Worm (Caenorhabditis elegans) whole organism, L1 larva: ENCODE measurements around the gene T05G5.4.

ENCODE experiments used
- aly-2 ChIP-seq: fragments of 150-350 bp; optimal IDR thresholded peaks from 2 replicates; lab custom pipeline; 2014; ENCODE audit warnings: missing biosample characterization, missing genetic modification characterization
- blmp-1 ChIP-seq: fragments of 150-350 bp; optimal IDR thresholded peaks from 2 replicates; lab custom pipeline; 2014; ENCODE audit warnings: missing biosample characterization, missing genetic modification characterization
- ceh-63 ChIP-seq: fragments of 200-800 bp; sonication (Bioruptor generic); optimal IDR thresholded peaks from 2 replicates; lab custom pipeline; 2018; ENCODE audit warnings: mild to moderate bottlenecking, missing genetic modification characterization, missing compliant biosample characterization
- ceh-82 ChIP-seq, 3 experiments: fragments of 150-350 bp in 1 of 3; sonication (generic microtip) in 2 of 3; optimal IDR thresholded peaks; 2 replicates each; lab custom pipeline; 2014 to 2017; ENCODE audit warnings: missing biosample characterization in 3 of 3, missing genetic modification characterization in 3 of 3
- ces-1 ChIP-seq: fragments of 150-350 bp; optimal IDR thresholded peaks from 2 replicates; lab custom pipeline; 2014; ENCODE audit warnings: missing biosample characterization, missing genetic modification reagents, missing genetic modification characterization
- dpl-1 ChIP-seq, 3 experiments: fragments of 150-350 bp in 2 of 3; sonication (generic microtip) in 1 of 3; optimal IDR thresholded peaks; 2 replicates each; lab custom pipeline; 2014 to 2017; ENCODE audit warnings: missing biosample characterization in 3 of 3, missing genetic modification characterization in 3 of 3, missing genetic modification reagents in 3 of 3
- efl-1 ChIP-seq, 4 experiments: fragments of 150-350 bp; optimal IDR thresholded peaks in 3 of 4; peaks in 1 of 4; 1 replicate in 1 of 4; 2 replicates in 3 of 4; lab custom pipeline; 2014; ENCODE audit warnings: missing biosample characterization in 2 of 4, missing genetic modification characterization in 2 of 4, missing genetic modification reagents in 2 of 4
- egl-27 ChIP-seq, 2 experiments: fragments of 150-350 bp in 1 of 2; sonication (generic microtip); optimal IDR thresholded peaks; 3 replicates each; lab custom pipeline; 2017 to 2018; ENCODE audit warnings: missing biosample characterization in 2 of 2, missing genetic modification characterization in 2 of 2, missing genetic modification reagents in 2 of 2
- elt-3 ChIP-seq, 6 experiments: fragments of 150-350 bp in 1 of 6; sonication (generic microtip); optimal IDR thresholded peaks; 2 replicates each; lab custom pipeline; 2017 to 2018; ENCODE audit warnings: missing biosample characterization in 6 of 6, missing genetic modification characterization in 6 of 6, inconsistent platforms in 1 of 6
- ets-5 ChIP-seq: fragments of 200-800 bp; sonication (Bioruptor generic); IDR thresholded peaks from 2 replicates; pipeline ENCODE4 v1.3.6; 2022; ENCODE audit warnings: missing genetic modification characterization, missing compliant biosample characterization
- fkh-8 ChIP-seq: sonication (generic microtip); optimal IDR thresholded peaks from 2 replicates; lab custom pipeline; 2016; ENCODE audit warnings: mild to moderate bottlenecking, missing genetic modification characterization, missing compliant biosample characterization
- irx-1 ChIP-seq: sonication (generic microtip); optimal IDR thresholded peaks from 2 replicates; lab custom pipeline; 2016; ENCODE audit warnings: missing genetic modification characterization, missing compliant biosample characterization
- isw-1 ChIP-seq: fragments of 200-800 bp; sonication (Bioruptor generic); IDR thresholded peaks from 2 replicates; pipeline ENCODE4 v1.3.6; 2022; ENCODE audit warnings: missing genetic modification characterization, missing compliant biosample characterization
- lin-13 ChIP-seq: fragments of 150-350 bp; optimal IDR thresholded peaks from 2 replicates; lab custom pipeline; 2014; ENCODE audit warnings: missing biosample characterization, missing genetic modification reagents, missing genetic modification characterization
- lin-14 ChIP-seq: fragments of 200-800 bp; sonication (Bioruptor generic); optimal IDR thresholded peaks from 2 replicates; lab custom pipeline; 2018; ENCODE audit warnings: mild to moderate bottlenecking, missing genetic modification characterization, moderate library complexity, missing compliant biosample characterization
- lin-35 ChIP-seq, 2 experiments: fragments of 150-350 bp; optimal IDR thresholded peaks; 2 replicates each; lab custom pipeline; 2014; ENCODE audit warnings: missing biosample characterization in 2 of 2, missing genetic modification characterization in 2 of 2, missing genetic modification reagents in 2 of 2
- lir-3 ChIP-seq: sonication (generic microtip); optimal IDR thresholded peaks from 2 replicates; lab custom pipeline; 2016; ENCODE audit warnings: mild to moderate bottlenecking, missing genetic modification characterization, moderate library complexity, missing compliant biosample characterization; ENCODE audit not compliant: poor library complexity
- mdl-1 ChIP-seq, 2 experiments: fragments of 150-350 bp; optimal IDR thresholded peaks; 2 replicates each; lab custom pipeline; 2014 to 2017; ENCODE audit warnings: missing biosample characterization in 2 of 2, missing genetic modification characterization in 2 of 2, inconsistent platforms in 1 of 2
- mep-1 ChIP-seq: fragments of 150-350 bp; optimal IDR thresholded peaks from 2 replicates; lab custom pipeline; 2014; ENCODE audit warnings: missing biosample characterization, missing genetic modification characterization
- nhr-12 ChIP-seq: sonication (generic microtip); optimal IDR thresholded peaks from 2 replicates; lab custom pipeline; 2017; ENCODE audit warnings: missing biosample characterization, missing genetic modification characterization
- nhr-19 ChIP-seq: fragments of 200-800 bp; sonication (Bioruptor generic); conservative IDR thresholded peaks from 2 replicates; pipeline ENCODE4 v1.3.6; 2022; ENCODE audit warnings: missing genetic modification characterization, missing compliant biosample characterization
- nhr-47 ChIP-seq: sonication (generic microtip); optimal IDR thresholded peaks from 2 replicates; lab custom pipeline; 2016; ENCODE audit warnings: mild to moderate bottlenecking, missing genetic modification characterization, moderate library complexity, missing compliant biosample characterization
- nhr-76 ChIP-seq: sonication (generic microtip); optimal IDR thresholded peaks from 2 replicates; lab custom pipeline; 2017; ENCODE audit warnings: missing biosample characterization, missing genetic modification characterization
- nhr-77 ChIP-seq: fragments of 150-350 bp; optimal IDR thresholded peaks from 2 replicates; lab custom pipeline; 2014; ENCODE audit warnings: missing biosample characterization, missing genetic modification characterization
- nhr-84 ChIP-seq: sonication (generic microtip); optimal IDR thresholded peaks from 2 replicates; lab custom pipeline; 2017; ENCODE audit warnings: missing biosample characterization, missing genetic modification characterization
- nhr-90 ChIP-seq: sonication (generic microtip); optimal IDR thresholded peaks from 2 replicates; lab custom pipeline; 2016; ENCODE audit warnings: mild to moderate bottlenecking, missing genetic modification characterization, missing compliant biosample characterization; ENCODE audit not compliant: poor library complexity
- pqm-1 ChIP-seq: sonication (generic microtip); optimal IDR thresholded peaks from 3 replicates; lab custom pipeline; 2017; ENCODE audit warnings: missing biosample characterization, missing genetic modification characterization
- snpc-4 ChIP-seq: fragments of 150-350 bp; optimal IDR thresholded peaks from 2 replicates; lab custom pipeline; 2014; ENCODE audit warnings: missing biosample characterization, missing genetic modification characterization
- snu-23 ChIP-seq: sonication (generic microtip); optimal IDR thresholded peaks from 2 replicates; lab custom pipeline; 2016; ENCODE audit warnings: missing genetic modification characterization, missing compliant biosample characterization
- sox-4 ChIP-seq: sonication (generic microtip); optimal IDR thresholded peaks from 2 replicates; lab custom pipeline; 2016; ENCODE audit warnings: missing genetic modification characterization, missing compliant biosample characterization
- sup-37 ChIP-seq: fragments of 200-800 bp; sonication (Bioruptor generic); optimal IDR thresholded peaks from 2 replicates; lab custom pipeline; 2018; ENCODE audit warnings: mild to moderate bottlenecking, missing genetic modification characterization, missing compliant biosample characterization
- tlp-1 ChIP-seq: fragments of 150-350 bp; optimal IDR thresholded peaks from 2 replicates; lab custom pipeline; 2014; ENCODE audit warnings: missing biosample characterization, missing genetic modification characterization
- unc-86 ChIP-seq: sonication (generic microtip); optimal IDR thresholded peaks from 2 replicates; lab custom pipeline; 2016; ENCODE audit warnings: missing genetic modification characterization, missing compliant biosample characterization
- zag-1 ChIP-seq: fragments of 150-350 bp; optimal IDR thresholded peaks from 2 replicates; lab custom pipeline; 2014; ENCODE audit warnings: missing biosample characterization, missing genetic modification characterization
- zip-4 ChIP-seq: fragments of 200-800 bp; sonication (Bioruptor generic); optimal IDR thresholded peaks from 2 replicates; lab custom pipeline; 2018; ENCODE audit warnings: mild to moderate bottlenecking, missing genetic modification characterization, moderate library complexity, missing compliant biosample characterization

Gene T05G5.4

ce11 chrIII:9748694-9749093 lies at the start of gene T05G5.4:
Gene T05G5.4 (plus strand): TSS chrIII:9748934.
- TF ChIP-seq ces-1 (GFP tag; lab: Kevin White, UChicago) = no peak
- TF ChIP-seq lin-13 (GFP tag; lab: Kevin White, UChicago) = no peak
- TF ChIP-seq lin-35 (GFP tag; optimal IDR thresholded peaks at IDR 0.05; lab: Kevin White, UChicago) = no peak
- no peak for TF ChIP-seq ceh-63 (GFP tag; lab: Kevin White, UChicago)
- no peak for TF ChIP-seq efl-1 (optimal IDR thresholded peaks at IDR 0.05; lab: Kevin White, UChicago)
- TF ChIP-seq efl-1 (GFP tag; optimal IDR thresholded peaks at IDR 0.05 in 1 of 2; lab: Kevin White, UChicago) = no peak

- no peak for TF ChIP-seq egl-27 (tag; optimal IDR thresholded peaks at IDR 0.05; lab: Kevin White, UChicago)
- TF ChIP-seq lin-14 (GFP tag; lab: Kevin White, UChicago) = no peak
These were observed 49.2 kb upstream of the T05G5.4 start, which contains the start of gene tlk-1 for ce11 chrIII:9699576-9699975. Gene tlk-1 (plus strand): TSS chrIII:9699876.

ce11 chrIII:9700114-9700690 lies 48.5 kb upstream of the T05G5.4 start:
- TF ChIP-seq pqm-1 (tag; lab: Kevin White, UChicago) (no peak), lin-35 (GFP tag; optimal IDR thresholded peaks at IDR 0.05; lab: Kevin White, UChicago) (peak in 1 of 2 experiments; percentile 36), efl-1 (optimal IDR thresholded peaks at IDR 0.05; lab: Kevin White, UChicago) (no peak), efl-1 (GFP tag; optimal IDR thresholded peaks at IDR 0.05 in 1 of 2; lab: Kevin White, UChicago) (peak in 1 of 2 experiments; percentile 14), elt-3 (tag; optimal IDR thresholded peaks at IDR 0.05; lab: Kevin White, UChicago) (peak in 1 of 6 experiments; percentile 13), lin-14 (GFP tag; lab: Kevin White, UChicago) (peak; percentile 43), dpl-1 (GFP tag; optimal IDR thresholded peaks at IDR 0.05; lab: Kevin White, UChicago) (no peak), aly-2 (tag; lab: Kevin White, UChicago) (no peak), ets-5 (GFP tag; lab: Robert Waterston, UW) (no peak), blmp-1 (peak; percentile 19)

DNA sequence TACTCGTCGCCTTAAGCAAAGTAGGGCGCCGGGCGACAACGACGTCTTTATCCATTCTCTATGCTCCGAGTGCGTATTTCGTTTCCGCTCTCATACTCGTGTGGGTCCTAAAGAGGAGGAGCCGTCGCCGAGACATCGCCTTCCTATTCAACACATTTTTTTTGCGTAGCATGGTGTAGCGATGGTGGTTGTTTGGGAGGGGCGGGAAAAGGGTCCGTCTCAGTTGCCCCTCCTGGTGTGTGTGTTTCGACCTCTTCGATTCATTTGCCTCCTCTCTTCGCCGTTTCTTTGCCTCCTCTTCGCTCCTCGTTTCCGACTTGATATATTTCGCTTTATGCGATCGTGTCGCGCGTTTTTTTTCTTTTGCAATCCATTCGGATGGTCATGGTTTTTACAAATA lies 46.9 kb upstream of the T05G5.4 start:
- TF ChIP-seq lin-14 (GFP tag; lab: Kevin White, UChicago) (peak; percentile 62), nhr-90 (tag; lab: Kevin White, UChicago) (no peak), ceh-82 (tag; optimal IDR thresholded peaks at IDR 0.05; lab: Kevin White, UChicago) (peak in 1 of 3 experiments; percentile 23), tlp-1 (no peak), nhr-47 (tag; lab: Kevin White, UChicago) (peak; percentile 0), nhr-77 (no peak), egl-27 (tag; optimal IDR thresholded peaks at IDR 0.05; lab: Kevin White, UChicago) (no peak)

DNA sequence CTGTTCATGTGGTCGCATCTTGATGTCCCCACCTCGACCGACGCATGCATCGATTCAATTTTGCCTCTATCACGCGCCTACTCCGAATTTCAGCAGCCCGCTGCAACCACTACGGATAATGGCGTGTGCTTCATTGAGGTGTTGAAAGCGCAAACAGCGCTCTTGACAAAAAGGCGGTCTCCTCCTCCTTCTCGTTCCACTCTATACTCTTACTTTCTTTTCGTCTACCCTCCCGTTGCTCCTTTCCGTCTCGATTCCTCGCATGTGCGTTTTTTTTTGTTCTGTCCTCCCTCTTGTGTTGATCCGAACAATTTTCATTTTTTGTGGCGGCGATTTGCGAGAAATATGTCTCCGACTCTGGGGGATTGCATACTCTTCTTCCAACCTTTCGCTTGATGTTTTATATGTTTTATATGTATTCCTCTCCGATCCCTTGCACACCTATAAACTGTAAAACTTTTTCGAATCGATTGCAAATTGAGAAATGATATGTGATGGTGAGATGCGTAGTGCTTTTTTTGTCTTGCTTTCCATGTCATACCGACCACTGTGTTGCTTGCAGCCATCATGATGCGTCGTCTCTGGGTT lies 46.0 kb upstream of the T05G5.4 start:
- no peak for TF ChIP-seq nhr-76
- TF ChIP-seq nhr-12 (tag; lab: Kevin White, UChicago) = no peak
- TF ChIP-seq snu-23 (GFP tag; lab: Kevin White, UChicago) = no peak
- no peak for TF ChIP-seq ces-1 (GFP tag; lab: Kevin White, UChicago)
- TF ChIP-seq lin-14 (GFP tag; lab: Kevin White, UChicago) = peak; percentile 51
- TF ChIP-seq mep-1 (tag; lab: Kevin White, UChicago) = peak; percentile 40
- no peak for TF ChIP-seq sup-37 (GFP tag; lab: Kevin White, UChicago)
- TF ChIP-seq lir-3 (tag; lab: Kevin White, UChicago) = no peak
- no peak for TF ChIP-seq nhr-19 (GFP tag; lab: Robert Waterston, UW)
- no peak for TF ChIP-seq nhr-84 (tag; lab: Kevin White, UChicago)
- TF ChIP-seq zip-4 (GFP tag; lab: Kevin White, UChicago) = no peak
- peak in 2 of 3 experiments; percentile 13 to 18 for TF ChIP-seq ceh-82 (tag; optimal IDR thresholded peaks at IDR 0.05; lab: Kevin White, UChicago)
- no peak for TF ChIP-seq mdl-1 (tag; optimal IDR thresholded peaks at IDR 0.05; lab: Kevin White, UChicago)
- no peak for TF ChIP-seq snpc-4 (tag; lab: Kevin White, UChicago)
- no peak for TF ChIP-seq sox-4 (tag; lab: Kevin White, UChicago)
- TF ChIP-seq unc-86 (tag; lab: Kevin White, UChicago) = no peak
- TF ChIP-seq fkh-8 = peak; percentile 49
- TF ChIP-seq zag-1 (tag; lab: Kevin White, UChicago) = no peak
- no peak for TF ChIP-seq elt-3 (tag; optimal IDR thresholded peaks at IDR 0.05; lab: Kevin White, UChicago)
- TF ChIP-seq isw-1 (GFP tag; lab: Robert Waterston, UW) = no peak
- TF ChIP-seq irx-1 (tag; lab: Kevin White, UChicago) = no peak
- TF ChIP-seq blmp-1 = peak; percentile 49
